Worm (Caenorhabditis elegans): Measurements from ENCODE around the gene srpa-72.

- TF ChIP-seq skn-1 (tag; optimal IDR thresholded peaks at IDR 0.05) (no peak), nhr-237 (tag; optimal IDR thresholded peaks at IDR 0.05) (no peak)
Measured at ce11 chrII:2824169-2824568, 36.9 kb downstream of the srpa-72 start, which contains the start of the genes K12H6.4 and K12H6.9.
